Fruit fly (Drosophila melanogaster) whole organism, pupa: ENCODE results near the gene CG5078.

Source experiments
- CG10348 ChIP-seq: fragments of 200-800 bp; sonication (Bioruptor generic); IDR thresholded peaks from 2 replicates; pipeline ENCODE4 v1.3.6; 2022; ENCODE audit warnings: missing biosample characterization, missing genetic modification characterization
- EcR ChIP-seq: fragments of 200-800 bp; sonication (Bioruptor generic); optimal IDR thresholded peaks from 3 replicates; lab custom pipeline; 2019; ENCODE audit warnings: missing biosample characterization, missing genetic modification characterization, mild to moderate bottlenecking, moderate library complexity, missing genetic modification reagents

- TF ChIP-seq CG10348, result no peak
- TF ChIP-seq EcR (GFP tag; lab: Kevin White, UChicago), result peak; percentile 20
Observed at dm6 chr3L:20549358-20549757, 43.5 kb downstream of the CG5078 start.
